Worm (Caenorhabditis elegans) whole organism, mixed stage, embryonic: ENCODE data around the gene calu-1.

ENCODE experiments used
- elt-1 ChIP-seq: sonication (generic microtip); optimal IDR thresholded peaks from 2 replicates; lab custom pipeline; 2017; ENCODE audit warnings: missing genetic modification characterization, mild to moderate bottlenecking, missing compliant biosample characterization, antibody characterized with exemption, moderate library complexity, borderline replicate concordance; ENCODE audit not compliant: insufficient read depth
- ham-2 ChIP-seq: fragments of 200-800 bp; sonication (Bioruptor generic); optimal IDR thresholded peaks from 2 replicates; lab custom pipeline; 2018; ENCODE audit warnings: mild to moderate bottlenecking, missing genetic modification characterization, missing compliant biosample characterization
- lin-32 ChIP-seq: fragments of 200-800 bp; sonication (Bioruptor generic); optimal IDR thresholded peaks from 2 replicates; lab custom pipeline; 2018; ENCODE audit warnings: mild to moderate bottlenecking, missing genetic modification characterization, missing compliant biosample characterization
- mep-1 ChIP-seq: fragments of 150-350 bp; optimal IDR thresholded peaks from 2 replicates; lab custom pipeline; 2017; ENCODE audit warnings: missing biosample characterization, missing genetic modification reagents, missing genetic modification characterization, inconsistent platforms
- mls-2 ChIP-seq: sonication (generic microtip); optimal IDR thresholded peaks from 2 replicates; lab custom pipeline; 2016; ENCODE audit warnings: mild to moderate bottlenecking, missing genetic modification characterization, moderate library complexity, missing compliant biosample characterization
- nhr-237 ChIP-seq: fragments of 150-350 bp; optimal IDR thresholded peaks from 2 replicates; lab custom pipeline; 2014; ENCODE audit warnings: missing biosample characterization, missing genetic modification characterization
- sem-2 ChIP-seq: fragments of 200-800 bp; sonication (Bioruptor generic); optimal IDR thresholded peaks from 2 replicates; lab custom pipeline; 2018; ENCODE audit warnings: mild to moderate bottlenecking, missing genetic modification characterization, missing compliant biosample characterization
- snpc-4 ChIP-seq: fragments of 150-350 bp; optimal IDR thresholded peaks from 2 replicates; lab custom pipeline; 2014; ENCODE audit warnings: missing biosample characterization, missing genetic modification characterization
- unc-120 ChIP-seq: sonication (generic microtip); optimal IDR thresholded peaks from 2 replicates; lab custom pipeline; 2017; ENCODE audit warnings: missing genetic modification characterization, missing compliant biosample characterization; ENCODE audit not compliant: poor library complexity, severe bottlenecking
- ztf-11 ChIP-seq: fragments of 150-350 bp; optimal IDR thresholded peaks from 2 replicates; lab custom pipeline; 2014; ENCODE audit warnings: missing biosample characterization, missing genetic modification characterization

The calu-1 gene

ce11 chrX:4920942-4921540 is 49.7 kb downstream of the calu-1 start, which contains the start of gene K05B2.4:
TSS of gene K05B2.4 (minus strand) at chrX:4920992.
- TF ChIP-seq ham-2 (no peak), mep-1 (no peak), ztf-11 (tag; lab: Kevin White, UChicago) (no peak), lin-32 (GFP tag; lab: Kevin White, UChicago) (no peak), nhr-237 (tag; lab: Kevin White, UChicago) (no peak), mls-2 (no peak), snpc-4 (tag; lab: Kevin White, UChicago) (no peak), unc-120 (tag; lab: Kevin White, UChicago) (no peak), sem-2 (no peak), elt-1 (tag; lab: Kevin White, UChicago) (no peak)
